Worm (Caenorhabditis elegans) whole organism, L1 larva: ENCODE results near the gene Y59C2A.1.

Experiments used
- aly-2 ChIP-seq: fragments of 150-350 bp; optimal IDR thresholded peaks from 2 replicates; lab custom pipeline; 2014; ENCODE audit warnings: missing biosample characterization, missing genetic modification characterization
- ama-1 ChIP-seq: fragments of 150-350 bp; optimal IDR thresholded peaks from 2 replicates; lab custom pipeline; 2014
- dpl-1 ChIP-seq, 3 experiments: fragments of 150-350 bp in 2 of 3; sonication (generic microtip) in 1 of 3; optimal IDR thresholded peaks; 2 replicates each; lab custom pipeline; 2014 to 2017; ENCODE audit warnings: missing biosample characterization in 3 of 3, missing genetic modification characterization in 3 of 3, missing genetic modification reagents in 3 of 3
- jun-1 ChIP-seq: fragments of 150-350 bp; optimal IDR thresholded peaks from 2 replicates; lab custom pipeline; 2014; ENCODE audit warnings: missing biosample characterization, missing genetic modification reagents, missing genetic modification characterization
- lin-15B ChIP-seq: fragments of 150-350 bp; sonication (generic microtip); optimal IDR thresholded peaks from 3 replicates; lab custom pipeline; 2014; ENCODE audit warnings: missing biosample characterization, missing genetic modification characterization
- nhr-20 ChIP-seq: sonication (generic microtip); optimal IDR thresholded peaks from 2 replicates; lab custom pipeline; 2016; ENCODE audit warnings: mild to moderate bottlenecking, missing genetic modification characterization, missing compliant biosample characterization
- nhr-237 ChIP-seq: fragments of 150-350 bp; optimal IDR thresholded peaks from 2 replicates; lab custom pipeline; 2014; ENCODE audit warnings: missing biosample characterization, missing genetic modification characterization
- nhr-76 ChIP-seq: sonication (generic microtip); optimal IDR thresholded peaks from 2 replicates; lab custom pipeline; 2017; ENCODE audit warnings: missing biosample characterization, missing genetic modification characterization
- unc-62 ChIP-seq: fragments of 150-350 bp; optimal IDR thresholded peaks from 2 replicates; lab custom pipeline; 2014; ENCODE audit warnings: missing biosample characterization, missing genetic modification reagents, missing genetic modification characterization
- unc-98 ChIP-seq: fragments of 200-800 bp; sonication (Bioruptor generic); IDR thresholded peaks from 2 replicates; pipeline ENCODE4 v1.3.6; 2022; ENCODE audit warnings: missing genetic modification characterization, missing compliant biosample characterization
- ztf-4 ChIP-seq: fragments of 150-350 bp; optimal IDR thresholded peaks from 2 replicates; lab custom pipeline; 2014; ENCODE audit warnings: missing biosample characterization, missing genetic modification characterization

ce11 chrII:2190522-2190921 is 17.4 kb upstream of the Y59C2A.1 start:
- TF ChIP-seq nhr-237 (no peak), nhr-76 (tag; lab: Kevin White, UChicago) (no peak), ama-1 (no peak), dpl-1 (GFP tag; optimal IDR thresholded peaks at IDR 0.05; lab: Kevin White, UChicago) (no peak), nhr-20 (tag; lab: Kevin White, UChicago) (no peak), ztf-4 (tag; lab: Kevin White, UChicago) (no peak), aly-2 (tag; lab: Kevin White, UChicago) (no peak), unc-62 (GFP tag; lab: Kevin White, UChicago) (no peak), lin-15B (no peak), jun-1 (tag; lab: Kevin White, UChicago) (no peak), unc-98 (GFP tag; lab: Robert Waterston, UW) (no peak)
